Worm (Caenorhabditis elegans): ENCODE measurements around the gene Y48E1C.4.

- TF ChIP-seq him-1 (tag; optimal IDR thresholded peaks at IDR 0.05) (no peak), dao-5 (tag; optimal IDR thresholded peaks at IDR 0.05) (no peak), W03F9.2 (tag; optimal IDR thresholded peaks at IDR 0.05) (peak; percentile 26)
These were observed 40.6 kb upstream of the Y48E1C.4 start for ce11 chrII:13477230-13477629.
